Worm (Caenorhabditis elegans) whole organism, L2 larva: ENCODE measurements around the gene ran-1.

Source experiments
- C34F6.9 ChIP-seq: fragments of 150-350 bp; optimal IDR thresholded peaks from 2 replicates; lab custom pipeline; 2014; ENCODE audit warnings: missing biosample characterization, missing genetic modification characterization
- F13H6.1 ChIP-seq: sonication (generic microtip); optimal IDR thresholded peaks from 2 replicates; lab custom pipeline; 2016; ENCODE audit warnings: missing genetic modification characterization, missing compliant biosample characterization
- R02D3.7 ChIP-seq: fragments of 150-350 bp; optimal IDR thresholded peaks from 2 replicates; lab custom pipeline; 2014; ENCODE audit warnings: missing biosample characterization, missing genetic modification characterization
- Y55F3AM.14 ChIP-seq: fragments of 200-800 bp; sonication (Bioruptor generic); optimal IDR thresholded peaks from 2 replicates; lab custom pipeline; 2018; ENCODE audit warnings: mild to moderate bottlenecking, missing genetic modification characterization, missing compliant biosample characterization
- ZK546.5 ChIP-seq: sonication (generic microtip); optimal IDR thresholded peaks from 2 replicates; lab custom pipeline; 2017; ENCODE audit warnings: missing biosample characterization, missing genetic modification characterization
- alr-1 ChIP-seq: fragments of 150-350 bp; optimal IDR thresholded peaks from 2 replicates; lab custom pipeline; 2014; ENCODE audit warnings: missing biosample characterization, missing genetic modification characterization
- aly-2 ChIP-seq: fragments of 150-350 bp; optimal IDR thresholded peaks from 2 replicates; lab custom pipeline; 2014; ENCODE audit warnings: missing biosample characterization, missing genetic modification characterization
- ama-1 ChIP-seq: fragments of 150-350 bp; optimal IDR thresholded peaks from 2 replicates; lab custom pipeline; 2018; ENCODE audit warnings: inconsistent platforms
- blmp-1 ChIP-seq: sonication (generic microtip); optimal IDR thresholded peaks from 2 replicates; lab custom pipeline; 2017; ENCODE audit warnings: missing genetic modification characterization, mild to moderate bottlenecking, missing compliant biosample characterization, antibody characterized with exemption, moderate library complexity; ENCODE audit not compliant: insufficient read depth
- ceh-16 ChIP-seq: fragments of 150-350 bp; optimal IDR thresholded peaks from 2 replicates; lab custom pipeline; 2014; ENCODE audit warnings: missing biosample characterization, missing genetic modification characterization
- ceh-82 ChIP-seq: fragments of 150-350 bp; optimal IDR thresholded peaks from 2 replicates; lab custom pipeline; 2014; ENCODE audit warnings: missing biosample characterization, missing genetic modification characterization
- crh-2 ChIP-seq: sonication (generic microtip); optimal IDR thresholded peaks from 2 replicates; lab custom pipeline; 2017; ENCODE audit warnings: missing biosample characterization, missing genetic modification characterization
- dmd-4 ChIP-seq: sonication (generic microtip); optimal IDR thresholded peaks from 2 replicates; lab custom pipeline; 2017; ENCODE audit warnings: missing biosample characterization, missing genetic modification characterization
- egl-27 ChIP-seq: sonication (generic microtip); optimal IDR thresholded peaks from 3 replicates; lab custom pipeline; 2017; ENCODE audit warnings: missing biosample characterization, missing genetic modification reagents, missing genetic modification characterization
- elt-1 ChIP-seq: fragments of 150-350 bp; optimal IDR thresholded peaks from 2 replicates; lab custom pipeline; 2014; ENCODE audit warnings: missing biosample characterization, missing genetic modification characterization
- elt-3 ChIP-seq: sonication (generic microtip); optimal IDR thresholded peaks from 2 replicates; lab custom pipeline; 2017; ENCODE audit warnings: missing biosample characterization, missing genetic modification characterization
- fos-1 ChIP-seq: fragments of 150-350 bp; optimal IDR thresholded peaks from 2 replicates; lab custom pipeline; 2014; ENCODE audit warnings: missing biosample characterization, missing genetic modification characterization
- gmeb-1 ChIP-seq: fragments of 150-350 bp; optimal IDR thresholded peaks from 2 replicates; lab custom pipeline; 2014; ENCODE audit warnings: missing biosample characterization, missing genetic modification characterization
- lin-11 ChIP-seq: fragments of 150-350 bp; sonication (generic microtip); optimal IDR thresholded peaks from 2 replicates; lab custom pipeline; 2014; ENCODE audit warnings: missing biosample characterization, missing genetic modification characterization, inconsistent platforms, mixed read lengths
- lin-13 ChIP-seq: fragments of 150-350 bp; optimal IDR thresholded peaks from 2 replicates; lab custom pipeline; 2014; ENCODE audit warnings: missing biosample characterization, missing genetic modification reagents, missing genetic modification characterization
- lin-39 ChIP-seq: fragments of 150-350 bp; optimal IDR thresholded peaks from 2 replicates; lab custom pipeline; 2014; ENCODE audit warnings: missing biosample characterization, missing genetic modification reagents, missing genetic modification characterization
- lsy-2 ChIP-seq, 2 experiments: fragments of 150-350 bp in 1 of 2; sonication (generic microtip) in 1 of 2; optimal IDR thresholded peaks; 2 replicates each; lab custom pipeline; 2014 to 2017; ENCODE audit warnings: missing biosample characterization in 2 of 2, missing genetic modification characterization in 2 of 2
- mab-5 ChIP-seq: fragments of 150-350 bp; optimal IDR thresholded peaks from 2 replicates; lab custom pipeline; 2014; ENCODE audit warnings: missing biosample characterization, missing genetic modification characterization
- mbf-1 ChIP-seq: sonication (generic microtip); optimal IDR thresholded peaks from 2 replicates; lab custom pipeline; 2017; ENCODE audit warnings: missing biosample characterization, missing genetic modification characterization
- mdl-1 ChIP-seq, 2 experiments: fragments of 150-350 bp in 1 of 2; sonication (generic microtip) in 1 of 2; optimal IDR thresholded peaks; 2 replicates each; lab custom pipeline; 2017; ENCODE audit warnings: missing biosample characterization in 2 of 2, missing genetic modification characterization in 2 of 2
- nhr-10 ChIP-seq: sonication (generic microtip); optimal IDR thresholded peaks from 2 replicates; lab custom pipeline; 2017; ENCODE audit warnings: missing biosample characterization, missing genetic modification characterization
- nhr-11 ChIP-seq: fragments of 150-350 bp; optimal IDR thresholded peaks from 2 replicates; lab custom pipeline; 2014; ENCODE audit warnings: missing biosample characterization, missing genetic modification characterization
- nhr-12 ChIP-seq: fragments of 150-350 bp; optimal IDR thresholded peaks from 2 replicates; lab custom pipeline; 2014; ENCODE audit warnings: missing biosample characterization, missing genetic modification characterization
- nhr-129 ChIP-seq: fragments of 150-350 bp; optimal IDR thresholded peaks from 2 replicates; lab custom pipeline; 2014; ENCODE audit warnings: missing biosample characterization, missing genetic modification characterization
- nhr-21 ChIP-seq: fragments of 150-350 bp; optimal IDR thresholded peaks from 2 replicates; lab custom pipeline; 2014; ENCODE audit warnings: missing biosample characterization, missing genetic modification characterization
- nhr-23 ChIP-seq: fragments of 150-350 bp; optimal IDR thresholded peaks from 2 replicates; lab custom pipeline; 2014; ENCODE audit warnings: missing biosample characterization, missing genetic modification reagents, missing genetic modification characterization
- nhr-237 ChIP-seq: fragments of 150-350 bp; optimal IDR thresholded peaks from 2 replicates; lab custom pipeline; 2014; ENCODE audit warnings: missing biosample characterization, missing genetic modification characterization
- nhr-25 ChIP-seq: fragments of 150-350 bp; sonication (generic microtip); optimal IDR thresholded peaks from 3 replicates; lab custom pipeline; 2014; ENCODE audit warnings: missing biosample characterization, missing genetic modification characterization
- nhr-6 ChIP-seq: fragments of 150-350 bp; optimal IDR thresholded peaks from 2 replicates; lab custom pipeline; 2014; ENCODE audit warnings: missing biosample characterization, missing genetic modification characterization
- nhr-77 ChIP-seq: fragments of 150-350 bp; optimal IDR thresholded peaks from 2 replicates; lab custom pipeline; 2014; ENCODE audit warnings: missing biosample characterization, missing genetic modification characterization
- peb-1 ChIP-seq: fragments of 150-350 bp; optimal IDR thresholded peaks from 2 replicates; lab custom pipeline; 2014; ENCODE audit warnings: missing biosample characterization, missing genetic modification characterization
- sem-4 ChIP-seq: fragments of 150-350 bp; optimal IDR thresholded peaks from 2 replicates; lab custom pipeline; 2014; ENCODE audit warnings: missing biosample characterization, missing genetic modification reagents, missing genetic modification characterization
- skn-1 ChIP-seq: sonication (generic microtip); optimal IDR thresholded peaks from 2 replicates; lab custom pipeline; 2017; ENCODE audit warnings: missing biosample characterization, missing genetic modification characterization
- sma-3 ChIP-seq: sonication (generic microtip); optimal IDR thresholded peaks from 2 replicates; lab custom pipeline; 2016; ENCODE audit warnings: missing genetic modification reagents, missing genetic modification characterization, missing compliant biosample characterization
- sma-9 ChIP-seq, 2 experiments: fragments of 150-350 bp in 1 of 2; sonication (generic microtip) in 1 of 2; optimal IDR thresholded peaks; 2 replicates each; lab custom pipeline; 2014 to 2016; ENCODE audit warnings: missing genetic modification characterization in 2 of 2, mild to moderate bottlenecking in 1 of 2, missing biosample characterization in 1 of 2, missing compliant biosample characterization in 1 of 2, missing genetic modification reagents in 1 of 2, moderate library complexity in 1 of 2
- snpc-4 ChIP-seq: fragments of 150-350 bp; optimal IDR thresholded peaks from 2 replicates; lab custom pipeline; 2014; ENCODE audit warnings: missing biosample characterization, missing genetic modification characterization
- unc-39 ChIP-seq: fragments of 150-350 bp; optimal IDR thresholded peaks from 2 replicates; lab custom pipeline; 2014; ENCODE audit warnings: missing biosample characterization, missing genetic modification characterization
- unc-55 ChIP-seq: fragments of 150-350 bp; sonication (generic microtip); optimal IDR thresholded peaks from 3 replicates; lab custom pipeline; 2014; ENCODE audit warnings: missing biosample characterization, missing genetic modification reagents, missing genetic modification characterization
- unc-62 ChIP-seq: fragments of 150-350 bp; optimal IDR thresholded peaks from 2 replicates; lab custom pipeline; 2014; ENCODE audit warnings: missing biosample characterization, missing genetic modification reagents, missing genetic modification characterization
- zag-1 ChIP-seq: fragments of 150-350 bp; optimal IDR thresholded peaks from 2 replicates; lab custom pipeline; 2014; ENCODE audit warnings: missing biosample characterization, missing genetic modification characterization
- ztf-1 ChIP-seq: fragments of 200-800 bp; sonication (Bioruptor generic); conservative IDR thresholded peaks from 2 replicates; pipeline ENCODE4 v1.3.6; 2022; ENCODE audit warnings: missing genetic modification characterization, missing compliant biosample characterization
- ztf-11 ChIP-seq: sonication (generic microtip); optimal IDR thresholded peaks from 2 replicates; lab custom pipeline; 2017; ENCODE audit warnings: missing biosample characterization, missing genetic modification characterization
- ztf-4 ChIP-seq: fragments of 150-350 bp; optimal IDR thresholded peaks from 2 replicates; lab custom pipeline; 2014; ENCODE audit warnings: missing biosample characterization, missing genetic modification characterization

ran-1 gene

DNA sequence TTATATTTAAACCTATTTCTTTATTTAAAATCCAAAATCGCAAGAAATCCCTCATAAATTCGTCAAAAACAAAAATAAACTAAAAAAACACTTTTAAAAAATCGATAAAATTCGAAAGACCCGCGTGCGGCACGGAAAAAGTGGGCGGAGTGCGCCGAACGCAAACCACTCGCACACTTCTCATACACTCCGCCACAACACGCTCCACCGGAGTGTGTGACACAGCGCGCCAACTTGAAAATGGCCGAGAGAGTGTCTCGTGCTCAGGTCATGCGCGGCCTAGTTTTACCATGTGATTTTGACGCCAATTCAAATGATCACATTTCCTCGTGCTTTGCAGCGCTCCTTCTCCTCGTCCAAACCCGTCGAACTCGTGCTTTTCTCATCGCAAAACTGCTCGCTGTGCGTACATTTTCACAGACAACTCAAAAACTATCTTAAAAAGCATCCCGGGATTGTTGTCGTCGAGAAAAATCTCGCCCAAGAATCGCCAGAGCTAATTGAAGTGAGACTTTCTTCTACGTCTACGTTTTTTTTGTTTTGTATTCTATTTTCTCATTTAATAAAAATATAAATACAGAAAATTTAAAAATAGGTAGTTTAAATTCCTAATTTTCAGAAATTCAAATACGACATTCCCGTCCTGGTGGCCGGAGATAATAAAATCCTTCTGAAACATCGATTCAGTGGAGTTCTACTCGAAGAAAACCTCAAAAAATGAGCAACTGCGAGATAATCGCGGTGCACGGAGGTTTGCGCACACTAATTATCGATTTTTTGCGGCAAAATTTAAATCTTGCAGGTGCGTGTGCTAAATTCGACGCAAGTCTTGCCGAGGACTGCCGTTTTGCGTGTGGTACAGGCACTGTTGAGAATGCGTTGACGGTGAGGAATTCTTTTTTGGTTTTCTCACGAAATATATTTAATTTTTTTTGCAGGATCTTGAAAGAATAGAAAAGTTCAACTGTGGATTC lies 11.8 kb upstream of the ran-1 start, which contains the start of gene tasp-1:
TSS of gene tasp-1 (plus strand) at position 258 of the 974 bp plus-strand sequence.
- TF ChIP-seq sma-9 (GFP tag; optimal IDR thresholded peaks at IDR 0.05; lab: Kevin White, UChicago) = peak; percentile 99
- no peak for TF ChIP-seq sma-9 (tag; optimal IDR thresholded peaks at IDR 0.05; lab: Kevin White, UChicago)
- TF ChIP-seq sem-4 (tag; lab: Kevin White, UChicago) = peak; percentile 99
- TF ChIP-seq ztf-1 (GFP tag; lab: Robert Waterston, UW) = peak; percentile 99
- TF ChIP-seq lin-13 (GFP tag; lab: Kevin White, UChicago) = peak; percentile 100
- TF ChIP-seq nhr-6 (tag; lab: Kevin White, UChicago) = peak; percentile 99
- peak; percentile 90 for TF ChIP-seq nhr-11
- TF ChIP-seq R02D3.7 = peak; percentile 75
- peak; percentile 96 for TF ChIP-seq unc-62 (GFP tag; lab: Kevin White, UChicago)
- TF ChIP-seq ceh-82 (tag; lab: Kevin White, UChicago) = peak; percentile 100
- TF ChIP-seq lin-39 (tag; lab: Kevin White, UChicago) = peak; percentile 91
- peak; percentile 97 for TF ChIP-seq blmp-1 (tag; lab: Kevin White, UChicago)
- TF ChIP-seq ceh-16 = peak; percentile 96
- peak; percentile 94 for TF ChIP-seq nhr-237 (tag; lab: Kevin White, UChicago)
- peak; percentile 100 for TF ChIP-seq F13H6.1
- TF ChIP-seq peb-1 = no peak
- TF ChIP-seq gmeb-1 (tag; lab: Kevin White, UChicago) = peak; percentile 100
- peak; percentile 100 for TF ChIP-seq crh-2
- peak; percentile 100 for TF ChIP-seq nhr-25 (tag; lab: Kevin White, UChicago)
- peak; percentile 87 for TF ChIP-seq nhr-77 (tag; lab: Kevin White, UChicago)
- TF ChIP-seq ztf-11 (tag; lab: Kevin White, UChicago) = peak; percentile 80
- TF ChIP-seq elt-3 = no peak
- TF ChIP-seq zag-1 (tag; lab: Kevin White, UChicago) = peak; percentile 100
- TF ChIP-seq aly-2 = no peak
- TF ChIP-seq lin-11 (tag; lab: Kevin White, UChicago) = peak; percentile 100
- peak; percentile 100 for TF ChIP-seq nhr-21 (tag; lab: Kevin White, UChicago)
- peak; percentile 100 for TF ChIP-seq nhr-129 (tag; lab: Kevin White, UChicago)
- TF ChIP-seq mbf-1 (tag; lab: Kevin White, UChicago) = peak; percentile 58
- TF ChIP-seq Y55F3AM.14 = peak; percentile 100
- peak; percentile 76 for TF ChIP-seq nhr-12 (tag; lab: Kevin White, UChicago)
- no peak for TF ChIP-seq nhr-23 (tag; lab: Kevin White, UChicago)
- TF ChIP-seq elt-1 = no peak
- peak; percentile 65 for TF ChIP-seq dmd-4 (tag; lab: Kevin White, UChicago)
- peak; percentile 91 to 100 for TF ChIP-seq mdl-1 (tag; optimal IDR thresholded peaks at IDR 0.05; lab: Kevin White, UChicago)
- TF ChIP-seq alr-1 (tag; lab: Kevin White, UChicago) = no peak
- TF ChIP-seq lsy-2 (tag; optimal IDR thresholded peaks at IDR 0.05; lab: Kevin White, UChicago) = peak; percentile 98 to 99
- peak; percentile 99 for TF ChIP-seq mab-5 (tag; lab: Kevin White, UChicago)
- TF ChIP-seq egl-27 (tag; lab: Kevin White, UChicago) = peak; percentile 97
- peak; percentile 93 for TF ChIP-seq ZK546.5 (tag; lab: Kevin White, UChicago)
- TF ChIP-seq C34F6.9 (tag; lab: Kevin White, UChicago) = peak; percentile 100
- peak; percentile 94 for TF ChIP-seq snpc-4 (tag; lab: Kevin White, UChicago)
- peak; percentile 72 for TF ChIP-seq ama-1 (lab: Kevin White, UChicago)
- peak; percentile 100 for TF ChIP-seq ztf-4 (tag; lab: Kevin White, UChicago)
- TF ChIP-seq fos-1 (tag; lab: Kevin White, UChicago) = peak; percentile 100
- TF ChIP-seq unc-39 (tag; lab: Kevin White, UChicago) = peak; percentile 100
- peak; percentile 100 for TF ChIP-seq unc-55 (GFP tag; lab: Kevin White, UChicago)
- TF ChIP-seq skn-1 = peak; percentile 95
- TF ChIP-seq nhr-10 (tag; lab: Kevin White, UChicago) = peak; percentile 94
- TF ChIP-seq sma-3 (GFP tag; lab: Kevin White, UChicago) = peak; percentile 100
